Worm (Caenorhabditis elegans) whole organism, L3 larva: ENCODE results near the gene mrp-3.

Source experiments
- daf-12 ChIP-seq: fragments of 150-350 bp; optimal IDR thresholded peaks from 2 replicates; lab custom pipeline; 2014; ENCODE audit warnings: missing biosample characterization, missing genetic modification reagents, missing genetic modification characterization
- lin-15B ChIP-seq: fragments of 150-350 bp; optimal IDR thresholded peaks from 2 replicates; lab custom pipeline; 2014; ENCODE audit warnings: missing biosample characterization, missing genetic modification characterization
- mdl-1 ChIP-seq: fragments of 150-350 bp; optimal IDR thresholded peaks from 2 replicates; lab custom pipeline; 2014; ENCODE audit warnings: missing biosample characterization, missing genetic modification characterization

DNA sequence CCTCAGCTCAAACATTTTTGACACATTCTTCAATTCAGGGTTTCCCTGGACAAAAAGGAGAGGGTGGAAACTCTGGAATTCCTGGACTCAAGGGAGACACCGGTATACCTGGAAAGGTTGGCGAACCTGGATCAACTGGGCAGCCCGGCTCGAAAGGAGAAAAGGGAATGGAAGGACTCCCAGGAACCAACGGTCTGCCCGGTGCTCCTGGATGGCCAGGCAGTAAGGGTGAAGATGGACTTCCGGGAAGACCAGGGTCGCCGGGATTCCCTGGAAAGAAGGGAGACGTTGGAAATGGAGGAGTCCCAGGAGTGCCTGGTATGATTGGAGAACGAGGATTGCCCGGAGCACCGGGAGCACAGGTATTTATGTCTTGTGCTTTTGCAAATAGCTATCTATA lies 6.7 kb upstream of the mrp-3 start:
- TF ChIP-seq lin-15B (no peak), daf-12 (tag; lab: Kevin White, UChicago) (no peak), mdl-1 (tag; lab: Kevin White, UChicago) (no peak)
